Worm (Caenorhabditis elegans) whole organism, L4 larva: ENCODE measurements around the gene mcm-3AP.

ENCODE experiments used
- fos-1 ChIP-seq: fragments of 150-350 bp; optimal IDR thresholded peaks from 2 replicates; lab custom pipeline; 2014; ENCODE audit warnings: missing biosample characterization, missing genetic modification characterization
- lin-39 ChIP-seq: fragments of 150-350 bp; optimal IDR thresholded peaks from 2 replicates; lab custom pipeline; 2014; ENCODE audit warnings: missing biosample characterization, missing genetic modification reagents, missing genetic modification characterization
- nhr-77 ChIP-seq: fragments of 150-350 bp; optimal IDR thresholded peaks from 2 replicates; lab custom pipeline; 2014; ENCODE audit warnings: missing biosample characterization, missing genetic modification characterization
- unc-62 ChIP-seq, 3 experiments: fragments of 150-350 bp in 1 of 3; sonication (generic microtip); optimal IDR thresholded peaks in 2 of 3; peaks in 1 of 3; 1 replicate in 1 of 3; 2 replicates in 2 of 3; lab custom pipeline; 2014 to 2017; ENCODE audit warnings: missing biosample characterization in 3 of 3, missing genetic modification characterization in 3 of 3, missing genetic modification reagents in 3 of 3, missing genotype in 1 of 3

ce11 chrIV:7926102-7926840 lies 22.2 kb upstream of the mcm-3AP start, which contains the start of gene rps-2:
- TF ChIP-seq lin-39 (tag; lab: Kevin White, UChicago): no peak
- TF ChIP-seq fos-1 (tag; lab: Kevin White, UChicago): no peak
- TF ChIP-seq unc-62 (GFP tag; optimal IDR thresholded peaks at IDR 0.05 in 1 of 2; lab: Kevin White, UChicago): peak in 1 of 2 experiments; percentile 36
- TF ChIP-seq unc-62 (tag; optimal IDR thresholded peaks at IDR 0.05; lab: Kevin White, UChicago): no peak
- TF ChIP-seq nhr-77 (tag; lab: Kevin White, UChicago): no peak
